Fruit fly (Drosophila melanogaster) whole organism, adult: ENCODE measurements around the gene CG4053.

Source experiments
- CG12768 ChIP-seq: fragments of 200-800 bp; sonication (Bioruptor generic); optimal IDR thresholded peaks from 2 replicates; lab custom pipeline; 2017; ENCODE audit warnings: missing biosample characterization, missing genetic modification characterization, mild to moderate bottlenecking, moderate library complexity, missing genetic modification reagents
- CG14711 ChIP-seq: fragments of 200-800 bp; sonication (Bioruptor generic); optimal IDR thresholded peaks from 2 replicates; lab custom pipeline; 2018; ENCODE audit warnings: missing biosample characterization, mild to moderate bottlenecking, missing genetic modification characterization, moderate library complexity
- CG1620 ChIP-seq: fragments of 200-800 bp; sonication (Bioruptor generic); optimal IDR thresholded peaks from 2 replicates; lab custom pipeline; 2016; ENCODE audit warnings: missing biosample characterization, missing genetic modification characterization
- CG33017 ChIP-seq: fragments of 200-800 bp; sonication (Bioruptor generic); optimal IDR thresholded peaks from 2 replicates; lab custom pipeline; 2018; ENCODE audit warnings: missing biosample characterization, mild to moderate bottlenecking, missing genetic modification characterization, moderate library complexity
- CG7045 ChIP-seq: fragments of 200-800 bp; sonication (Bioruptor generic); optimal IDR thresholded peaks from 2 replicates; lab custom pipeline; 2017; ENCODE audit warnings: missing biosample characterization, mild to moderate bottlenecking, missing genetic modification characterization
- CG7101 ChIP-seq: fragments of 200-800 bp; sonication (Bioruptor generic); optimal IDR thresholded peaks from 2 replicates; lab custom pipeline; 2018; ENCODE audit warnings: missing biosample characterization, mild to moderate bottlenecking, missing genetic modification characterization, moderate library complexity
- Hr96 ChIP-seq: fragments of 200-800 bp; sonication (Bioruptor generic); optimal IDR thresholded peaks from 2 replicates; lab custom pipeline; 2016; ENCODE audit warnings: missing biosample characterization, missing genetic modification characterization
- bab1 ChIP-seq: fragments of 200-800 bp; sonication (Bioruptor generic); optimal IDR thresholded peaks from 3 replicates; lab custom pipeline; 2019; ENCODE audit warnings: missing biosample characterization, mild to moderate bottlenecking, missing genetic modification characterization, moderate library complexity
- cnc ChIP-seq, 2 experiments: fragments of >200 bp; optimal IDR thresholded peaks; 2 replicates each; lab custom pipeline; 2017
- kay ChIP-seq: fragments of 200-800 bp; sonication (Bioruptor generic); peaks from one replicate; lab custom pipeline; 2016; ENCODE audit warnings: missing biosample characterization, missing genetic modification characterization, borderline replicate concordance
- pad ChIP-seq: fragments of 200-800 bp; sonication (Bioruptor generic); optimal IDR thresholded peaks from 3 replicates; lab custom pipeline; 2017; ENCODE audit warnings: missing biosample characterization, missing genetic modification characterization, mild to moderate bottlenecking, moderate library complexity, missing genetic modification reagents
- tj ChIP-seq: fragments of 200-800 bp; sonication (Bioruptor generic); optimal IDR thresholded peaks from 3 replicates; lab custom pipeline; 2017; ENCODE audit warnings: missing biosample characterization, mild to moderate bottlenecking, missing genetic modification characterization, moderate library complexity
- toe ChIP-seq: fragments of 200-800 bp; sonication (Bioruptor generic); optimal IDR thresholded peaks from 2 replicates; lab custom pipeline; 2016; ENCODE audit warnings: missing biosample characterization, missing genetic modification characterization

DNA sequence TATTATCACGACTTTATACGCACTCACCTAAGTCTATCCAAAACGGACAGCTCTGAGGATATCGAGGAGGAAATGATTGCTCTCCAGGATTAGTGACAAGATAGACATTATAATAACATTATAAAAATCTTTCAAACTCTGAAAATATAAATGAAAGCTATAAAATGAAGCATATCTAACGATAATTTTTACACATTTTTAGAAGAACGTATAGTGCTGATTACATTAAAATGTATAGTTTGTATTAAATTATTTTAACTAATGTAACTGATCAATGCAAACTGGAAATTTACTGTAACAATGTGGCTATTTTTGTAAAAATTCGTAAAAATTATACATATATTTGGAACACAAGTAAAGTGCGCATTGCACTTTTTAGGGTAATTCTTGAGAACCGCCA, 6.7 kb upstream of the CG4053 start, which contains the start of gene CG5265:
- TF ChIP-seq CG7101 (tag; lab: Kevin White, UChicago) (no peak), kay (no peak), bab1 (no peak), cnc (optimal IDR thresholded peaks at IDR 0.05; lab: Kevin White, UChicago) (no peak), CG1620 (GFP tag; lab: Kevin White, UChicago) (no peak), CG7045 (GFP tag; lab: Kevin White, UChicago) (no peak), pad (GFP tag; lab: Kevin White, UChicago) (no peak), tj (GFP tag; lab: Kevin White, UChicago) (no peak), CG14711 (tag; lab: Kevin White, UChicago) (no peak), Hr96 (GFP tag; lab: Kevin White, UChicago) (no peak), CG33017 (tag; lab: Kevin White, UChicago) (no peak), toe (no peak), CG12768 (GFP tag; lab: Kevin White, UChicago) (no peak)
